Fruit fly (Drosophila melanogaster) whole organism, embryonic: ENCODE results near the gene Nrd1.

Experiments used
- Awh ChIP-seq: fragments of 200-800 bp; sonication (Bioruptor generic); IDR thresholded peaks from 2 replicates; pipeline ENCODE4, ENCODE4 v1.3.6; 2022; ENCODE audit warnings: missing biosample characterization, missing genetic modification characterization
- B-H2 ChIP-seq: fragments of 200-800 bp; sonication (Bioruptor generic); optimal IDR thresholded peaks from 2 replicates; lab custom pipeline; 2018; ENCODE audit warnings: missing biosample characterization, mild to moderate bottlenecking, missing genetic modification characterization
- C15 ChIP-seq: fragments of 200-800 bp; sonication (Bioruptor generic); IDR thresholded peaks from 3 replicates; pipeline ENCODE4 v1.3.6; 2022; ENCODE audit warnings: missing biosample characterization, missing genetic modification characterization
- CG10366 ChIP-seq: fragments of 200-800 bp; sonication (Bioruptor generic); IDR thresholded peaks from 2 replicates; pipeline ENCODE4 v1.3.6; 2022; ENCODE audit warnings: missing biosample characterization, missing genetic modification characterization
- CG11093 ChIP-seq: fragments of 200-800 bp; sonication (Bioruptor generic); IDR thresholded peaks from 3 replicates; pipeline ENCODE4 v1.3.6; 2022; ENCODE audit warnings: missing biosample characterization, missing genetic modification characterization
- CG12104 ChIP-seq: fragments of 200-800 bp; sonication (Bioruptor generic); optimal IDR thresholded peaks from 3 replicates; lab custom pipeline; 2016; ENCODE audit warnings: missing biosample characterization, missing genetic modification characterization
- CG15601 ChIP-seq: fragments of 200-800 bp; sonication (Bioruptor generic); optimal IDR thresholded peaks from 3 replicates; lab custom pipeline; 2019; ENCODE audit warnings: missing biosample characterization, mild to moderate bottlenecking, missing genetic modification characterization, moderate library complexity
- CG1603 ChIP-seq: fragments of 200-800 bp; sonication (Bioruptor generic); optimal IDR thresholded peaks from 2 replicates; lab custom pipeline; 2019; ENCODE audit warnings: missing biosample characterization, mild to moderate bottlenecking, missing genetic modification characterization, moderate library complexity
- CG16815 ChIP-seq: fragments of 200-800 bp; sonication (Bioruptor generic); optimal IDR thresholded peaks from 3 replicates; lab custom pipeline; 2017; ENCODE audit warnings: missing biosample characterization, mild to moderate bottlenecking, missing genetic modification characterization
- CG2120 ChIP-seq: fragments of 200-800 bp; sonication (Bioruptor generic); optimal IDR thresholded peaks from 3 replicates; lab custom pipeline; 2016; ENCODE audit warnings: missing biosample characterization, missing genetic modification characterization
- CG2129 ChIP-seq: fragments of 200-800 bp; sonication (Bioruptor generic); IDR thresholded peaks from 2 replicates; pipeline ENCODE4 v1.3.6; 2022; ENCODE audit warnings: missing biosample characterization, missing genetic modification characterization; ENCODE audit not compliant: partially characterized antibody
- CG2889 ChIP-seq: fragments of 200-800 bp; sonication (Bioruptor generic); IDR thresholded peaks from 3 replicates; pipeline ENCODE4 v1.3.6; 2022; ENCODE audit warnings: missing biosample characterization, missing genetic modification characterization
- CG4617 ChIP-seq: fragments of 200-800 bp; sonication (Bioruptor generic); optimal IDR thresholded peaks from 3 replicates; lab custom pipeline; 2016; ENCODE audit warnings: missing biosample characterization, missing genetic modification characterization, borderline replicate concordance
- CG6654 ChIP-seq: fragments of 200-800 bp; sonication (Bioruptor generic); optimal IDR thresholded peaks from 2 replicates; lab custom pipeline; 2017; ENCODE audit warnings: missing biosample characterization, mild to moderate bottlenecking, missing genetic modification characterization
- CG7745 ChIP-seq: fragments of 200-800 bp; sonication (Bioruptor generic); optimal IDR thresholded peaks from 2 replicates; lab custom pipeline; 2018; ENCODE audit warnings: missing biosample characterization, mild to moderate bottlenecking, missing genetic modification characterization, moderate library complexity
- CG7839 ChIP-seq: fragments of 200-800 bp; sonication (Bioruptor generic); optimal IDR thresholded peaks from 3 replicates; lab custom pipeline; 2018; ENCODE audit warnings: missing biosample characterization, mild to moderate bottlenecking, missing genetic modification characterization, moderate library complexity
- CG7928 ChIP-seq: fragments of 200-800 bp; sonication (Bioruptor generic); optimal IDR thresholded peaks from 2 replicates; lab custom pipeline; 2017; ENCODE audit warnings: missing biosample characterization, mild to moderate bottlenecking, missing genetic modification characterization
- CG8290 ChIP-seq, 3 experiments: fragments of 200-800 bp; sonication (Bioruptor generic); optimal IDR thresholded peaks; 2 replicates each; lab custom pipeline; 2016 to 2019; ENCODE audit warnings: missing biosample characterization in 3 of 3, missing genetic modification characterization in 3 of 3, mild to moderate bottlenecking in 2 of 3, moderate library complexity in 1 of 3
- CG9609 ChIP-seq: fragments of 200-800 bp; sonication (Bioruptor generic); optimal IDR thresholded peaks from 3 replicates; lab custom pipeline; 2016; ENCODE audit warnings: missing biosample characterization, missing genetic modification characterization
- Dad ChIP-seq: fragments of 200-800 bp; sonication (Bioruptor generic); optimal IDR thresholded peaks from 3 replicates; lab custom pipeline; 2016; ENCODE audit warnings: missing biosample characterization, missing genetic modification characterization
- Dfd ChIP-seq, 2 experiments: fragments of >200 bp; optimal IDR thresholded peaks; 2 replicates each; lab custom pipeline; 2017; ENCODE audit warnings: missing biosample characterization in 2 of 2, missing genetic modification characterization in 2 of 2
- Dip2 ChIP-seq: fragments of 200-800 bp; sonication (Bioruptor generic); IDR thresholded peaks from 2 replicates; pipeline ENCODE4 v1.3.6; 2022; ENCODE audit warnings: missing biosample characterization, missing genetic modification characterization
- Dp ChIP-seq: fragments of 200-800 bp; sonication (Bioruptor generic); optimal IDR thresholded peaks from 2 replicates; lab custom pipeline; 2018; ENCODE audit warnings: missing biosample characterization, mild to moderate bottlenecking, missing genetic modification characterization, moderate library complexity
- Dref ChIP-seq: fragments of 200-800 bp; sonication (Bioruptor generic); IDR thresholded peaks from 2 replicates; pipeline ENCODE4 v1.3.6; 2022; ENCODE audit warnings: missing biosample characterization, missing genetic modification characterization
- Ets97D ChIP-seq: fragments of 200-800 bp; sonication (Bioruptor generic); optimal IDR thresholded peaks from 3 replicates; lab custom pipeline; 2016; ENCODE audit warnings: missing biosample characterization, missing genetic modification characterization
- Lhr ChIP-seq: fragments of 200-800 bp; sonication (Bioruptor generic); optimal IDR thresholded peaks from 3 replicates; lab custom pipeline; 2017; ENCODE audit warnings: mild to moderate bottlenecking, missing biosample characterization, missing genetic modification reagents, missing genetic modification characterization
- MESR4 ChIP-seq: fragments of 200-800 bp; sonication (Bioruptor generic); optimal IDR thresholded peaks from 2 replicates; lab custom pipeline; 2018; ENCODE audit warnings: missing biosample characterization, mild to moderate bottlenecking, missing genetic modification characterization, moderate library complexity
- NC2β ChIP-seq: fragments of 200-800 bp; sonication (Bioruptor generic); optimal IDR thresholded peaks from 2 replicates; lab custom pipeline; 2016; ENCODE audit warnings: missing biosample characterization, missing genetic modification characterization
- Nf-YB ChIP-seq: fragments of 200-800 bp; sonication (Bioruptor generic); optimal IDR thresholded peaks from 3 replicates; lab custom pipeline; 2019; ENCODE audit warnings: missing biosample characterization, mild to moderate bottlenecking, missing genetic modification characterization, moderate library complexity
- Nf-YC ChIP-seq: fragments of 200-800 bp; optimal IDR thresholded peaks from 3 replicates; lab custom pipeline; 2019; ENCODE audit warnings: missing biosample characterization, mild to moderate bottlenecking, missing genetic modification characterization, moderate library complexity
- Sry-δ ChIP-seq: fragments of 200-800 bp; sonication (Bioruptor generic); optimal IDR thresholded peaks from 2 replicates; lab custom pipeline; 2016; ENCODE audit warnings: missing biosample characterization, missing genetic modification characterization
- Ssrp ChIP-seq: fragments of 200-800 bp; sonication (Bioruptor generic); optimal IDR thresholded peaks from 2 replicates; lab custom pipeline; 2018; ENCODE audit warnings: missing biosample characterization, mild to moderate bottlenecking, missing genetic modification characterization, moderate library complexity
- Stat92E ChIP-seq, 3 experiments: fragments of >200 bp in 2 of 3; fragments of 200-800 bp in 1 of 3; sonication (Bioruptor generic) in 1 of 3; optimal IDR thresholded peaks; 2 replicates each; lab custom pipeline; 2017 to 2019; ENCODE audit warnings: missing biosample characterization in 3 of 3, missing genetic modification characterization in 3 of 3, mild to moderate bottlenecking in 1 of 3, moderate library complexity in 1 of 3
- al ChIP-seq: fragments of 200-800 bp; sonication (Bioruptor generic); IDR thresholded peaks from 2 replicates; pipeline ENCODE4 v1.3.6; 2022; ENCODE audit warnings: missing biosample characterization, missing genetic modification characterization
- aop ChIP-seq: fragments of 200-800 bp; sonication (Bioruptor generic); IDR thresholded peaks from 2 replicates; pipeline ENCODE4 v1.3.6; 2022; ENCODE audit warnings: missing biosample characterization, missing genetic modification characterization
- ase ChIP-seq: fragments of 200-800 bp; sonication (Bioruptor generic); IDR thresholded peaks from 3 replicates; pipeline ENCODE4 v1.3.6; 2022; ENCODE audit warnings: missing biosample characterization, missing genetic modification characterization
- corto ChIP-seq: fragments of 200-800 bp; sonication (Bioruptor generic); optimal IDR thresholded peaks from 2 replicates; lab custom pipeline; 2016; ENCODE audit warnings: missing biosample characterization, mild to moderate bottlenecking, missing genetic modification characterization, moderate library complexity
- exex ChIP-seq: fragments of 200-800 bp; sonication (Bioruptor generic); optimal IDR thresholded peaks from 4 replicates; lab custom pipeline; 2018; ENCODE audit warnings: missing biosample characterization, mild to moderate bottlenecking, missing genetic modification characterization, moderate library complexity
- fu2 ChIP-seq: fragments of 200-800 bp; sonication (Bioruptor generic); optimal IDR thresholded peaks from 2 replicates; lab custom pipeline; 2016; ENCODE audit warnings: missing biosample characterization, missing genetic modification characterization
- gro ChIP-seq: fragments of 200-800 bp; sonication (Bioruptor generic); optimal IDR thresholded peaks from 2 replicates; lab custom pipeline; 2016; ENCODE audit warnings: missing biosample characterization, missing genetic modification characterization
- gsb ChIP-seq: fragments of 200-800 bp; sonication (Bioruptor generic); IDR thresholded peaks from 2 replicates; pipeline ENCODE4 v1.3.6; 2022; ENCODE audit warnings: missing biosample characterization, missing genetic modification characterization
- hbn ChIP-seq: fragments of 200-800 bp; sonication (Bioruptor generic); IDR thresholded peaks from 2 replicates; pipeline ENCODE4 v1.3.6; 2022; ENCODE audit warnings: missing biosample characterization, missing genetic modification characterization; ENCODE audit not compliant: partially characterized antibody
- inv ChIP-seq: fragments of 200-800 bp; sonication (Bioruptor generic); IDR thresholded peaks from 2 replicates; pipeline ENCODE4 v1.3.6; 2022; ENCODE audit warnings: missing biosample characterization, missing genetic modification characterization; ENCODE audit not compliant: partially characterized antibody
- phol ChIP-seq: fragments of 200-800 bp; sonication (Bioruptor generic); optimal IDR thresholded peaks from 3 replicates; lab custom pipeline; 2018; ENCODE audit warnings: missing biosample characterization, mild to moderate bottlenecking, missing genetic modification characterization, moderate library complexity
- ro ChIP-seq: fragments of 200-800 bp; sonication (Bioruptor generic); IDR thresholded peaks from 2 replicates; pipeline ENCODE4 v1.3.6; 2022; ENCODE audit warnings: missing biosample characterization, missing genetic modification characterization
- vnd ChIP-seq: fragments of 200-800 bp; sonication (Bioruptor generic); IDR thresholded peaks from 3 replicates; pipeline ENCODE4 v1.3.6; 2022; ENCODE audit warnings: missing biosample characterization, missing genetic modification characterization; ENCODE audit not compliant: partially characterized antibody
- zen2 ChIP-seq: fragments of 200-800 bp; sonication (Bioruptor generic); IDR thresholded peaks from 3 replicates; pipeline ENCODE4 v1.3.6; 2022; ENCODE audit warnings: missing biosample characterization, missing genetic modification characterization; ENCODE audit not compliant: partially characterized antibody
- zf30C ChIP-seq: fragments of 200-800 bp; sonication (Bioruptor generic); optimal IDR thresholded peaks from 3 replicates; lab custom pipeline; 2018; ENCODE audit warnings: missing biosample characterization, mild to moderate bottlenecking, missing genetic modification characterization

The Nrd1 gene

dm6 chrX:11891682-11892179 is 23.0 kb upstream of the Nrd1 start, which contains the start of gene sicily (continued):
- TF ChIP-seq CG6654 (GFP tag; lab: Kevin White, UChicago): no peak
- no peak for TF ChIP-seq Stat92E (GFP tag; optimal IDR thresholded peaks at IDR 0.05; lab: Kevin White, UChicago)
- no peak for TF ChIP-seq NC2β (GFP tag; lab: Kevin White, UChicago)
- TF ChIP-seq ro: no peak
- 0 out of 2 replicates have a peak, but pooled peaks have one; percentile 30 for TF ChIP-seq Awh
- TF ChIP-seq Ssrp: no peak
- peak; percentile 46 for TF ChIP-seq Ets97D (GFP tag; lab: Kevin White, UChicago)
- TF ChIP-seq Dref (GFP tag; lab: Robert Waterston, UW): peak; percentile 45
- TF ChIP-seq MESR4 (GFP tag; lab: Kevin White, UChicago): peak; percentile 63
- peak; percentile 19 for TF ChIP-seq phol (tag; lab: Kevin White, UChicago)
- TF ChIP-seq corto (GFP tag; lab: Kevin White, UChicago): no peak
- TF ChIP-seq aop (GFP tag; lab: Robert Waterston, UW): no peak
- no peak for TF ChIP-seq zen2 (GFP tag; lab: Robert Waterston, UW)
- peak; percentile 85 for TF ChIP-seq Dp (GFP tag; lab: Kevin White, UChicago)
- no peak for TF ChIP-seq al (GFP tag; lab: Robert Waterston, UW)
- TF ChIP-seq exex (tag; lab: Kevin White, UChicago): no peak
- no peak for TF ChIP-seq Dfd (GFP tag; optimal IDR thresholded peaks at IDR 0.05; lab: Kevin White, UChicago)
- no peak for TF ChIP-seq gsb (GFP tag; lab: Robert Waterston, UW)
- no peak for TF ChIP-seq Nf-YC (tag; lab: Kevin White, UChicago)
- no peak for TF ChIP-seq B-H2

dm6 chrX:11888142-11888541 is 19.4 kb upstream of the Nrd1 start, which contains the start of gene CG1840:
TSS of gene CG1840 (plus strand) at chrX:11888352.
- TF ChIP-seq CG7928 (GFP tag; lab: Kevin White, UChicago): no peak
- peak; percentile 50; the same call in 1 of the 2 replicates for TF ChIP-seq inv (GFP tag; lab: Robert Waterston, UW)
- TF ChIP-seq CG7745 (tag; lab: Kevin White, UChicago): no peak
- TF ChIP-seq CG16815: no peak
- peak; percentile 70 for TF ChIP-seq vnd
- peak; percentile 77 for TF ChIP-seq hbn (GFP tag; lab: Robert Waterston, UW)
- TF ChIP-seq CG9609 (GFP tag; lab: Kevin White, UChicago): no peak
- no peak for TF ChIP-seq CG8290 (GFP tag; optimal IDR thresholded peaks at IDR 0.05; lab: Kevin White, UChicago)
- TF ChIP-seq CG8290 (tag; optimal IDR thresholded peaks at IDR 0.05; lab: Kevin White, UChicago): peak in 1 of 2 experiments; percentile 23
- no peak for TF ChIP-seq ase
- TF ChIP-seq CG2120 (GFP tag; lab: Kevin White, UChicago): peak; percentile 37
- peak; percentile 54 for TF ChIP-seq CG2129
- TF ChIP-seq Lhr (GFP tag; lab: Kevin White, UChicago): no peak
- peak; percentile 28 for TF ChIP-seq CG1603 (tag; lab: Kevin White, UChicago)
- TF ChIP-seq Dip2 (GFP tag; lab: Robert Waterston, UW): no peak
- no peak for TF ChIP-seq zf30C (GFP tag; lab: Kevin White, UChicago)
- TF ChIP-seq Dref (GFP tag; lab: Robert Waterston, UW): peak; percentile 48
- peak; percentile 87 for TF ChIP-seq Sry-δ (GFP tag; lab: Kevin White, UChicago)
- no peak for TF ChIP-seq Nf-YB (GFP tag; lab: Kevin White, UChicago)
- TF ChIP-seq CG4617 (GFP tag; lab: Kevin White, UChicago): peak; percentile 31
- no peak for TF ChIP-seq phol (tag; lab: Kevin White, UChicago)
- TF ChIP-seq CG7839 (tag; lab: Kevin White, UChicago): no peak
- TF ChIP-seq fu2: no peak
- TF ChIP-seq Dp (GFP tag; lab: Kevin White, UChicago): peak; percentile 14
- no peak for TF ChIP-seq CG10366 (GFP tag; lab: Robert Waterston, UW)
- TF ChIP-seq C15 (GFP tag; lab: Robert Waterston, UW): no peak
- no peak for TF ChIP-seq CG15601 (tag; lab: Kevin White, UChicago)
- no peak for TF ChIP-seq CG11093 (GFP tag; lab: Robert Waterston, UW)
- TF ChIP-seq Dad: no peak
- TF ChIP-seq gro (GFP tag; lab: Kevin White, UChicago): peak; percentile 40
- no peak for TF ChIP-seq CG12104 (GFP tag; lab: Kevin White, UChicago)
- no peak for TF ChIP-seq CG2889 (GFP tag; lab: Robert Waterston, UW)
